Worm (Caenorhabditis elegans) whole organism, L4 larva: ENCODE data around the gene C12D12.1.

Source experiments
- T20F7.1 ChIP-seq: fragments of 200-800 bp; sonication (Bioruptor generic); optimal IDR thresholded peaks from 2 replicates; lab custom pipeline; 2018; ENCODE audit warnings: mild to moderate bottlenecking, missing genetic modification characterization, missing compliant biosample characterization
- Y5F2A.4 ChIP-seq: fragments of 200-800 bp; sonication (Bioruptor generic); optimal IDR thresholded peaks from 2 replicates; lab custom pipeline; 2018; ENCODE audit warnings: mild to moderate bottlenecking, missing genetic modification characterization, missing compliant biosample characterization
- ceh-82 ChIP-seq: sonication (generic microtip); optimal IDR thresholded peaks from 2 replicates; lab custom pipeline; 2017; ENCODE audit warnings: missing biosample characterization, missing genetic modification characterization
- hlh-30 ChIP-seq: sonication (generic microtip); optimal IDR thresholded peaks from 2 replicates; lab custom pipeline; 2017; ENCODE audit warnings: antibody characterized with exemption, mild to moderate bottlenecking, missing genetic modification characterization, missing compliant biosample characterization; ENCODE audit not compliant: insufficient read depth
- lin-1 ChIP-seq: fragments of 200-800 bp; sonication (Bioruptor generic); IDR thresholded peaks from 2 replicates; pipeline ENCODE4 v1.3.6; 2022; ENCODE audit warnings: missing genetic modification reagents, missing genetic modification characterization, missing compliant biosample characterization
- lin-15B ChIP-seq: fragments of 150-350 bp; sonication (generic microtip); optimal IDR thresholded peaks from 3 replicates; lab custom pipeline; 2014; ENCODE audit warnings: missing biosample characterization, missing genetic modification characterization
- mep-1 ChIP-seq: fragments of 150-350 bp; sonication (generic microtip); optimal IDR thresholded peaks from 3 replicates; lab custom pipeline; 2014; ENCODE audit warnings: missing biosample characterization, missing genetic modification characterization
- mes-2 ChIP-seq: sonication (generic microtip); optimal IDR thresholded peaks from 2 replicates; lab custom pipeline; 2016; ENCODE audit warnings: missing genotype, mild to moderate bottlenecking, missing genetic modification characterization, missing compliant biosample characterization; ENCODE audit not compliant: poor library complexity, severe bottlenecking
- unc-130 ChIP-seq: sonication (generic microtip); optimal IDR thresholded peaks from 2 replicates; lab custom pipeline; 2016; ENCODE audit warnings: missing genetic modification reagents, missing genetic modification characterization, missing compliant biosample characterization
- zag-1 ChIP-seq: fragments of 150-350 bp; optimal IDR thresholded peaks from 2 replicates; lab custom pipeline; 2014; ENCODE audit warnings: missing biosample characterization, missing genetic modification characterization

DNA sequence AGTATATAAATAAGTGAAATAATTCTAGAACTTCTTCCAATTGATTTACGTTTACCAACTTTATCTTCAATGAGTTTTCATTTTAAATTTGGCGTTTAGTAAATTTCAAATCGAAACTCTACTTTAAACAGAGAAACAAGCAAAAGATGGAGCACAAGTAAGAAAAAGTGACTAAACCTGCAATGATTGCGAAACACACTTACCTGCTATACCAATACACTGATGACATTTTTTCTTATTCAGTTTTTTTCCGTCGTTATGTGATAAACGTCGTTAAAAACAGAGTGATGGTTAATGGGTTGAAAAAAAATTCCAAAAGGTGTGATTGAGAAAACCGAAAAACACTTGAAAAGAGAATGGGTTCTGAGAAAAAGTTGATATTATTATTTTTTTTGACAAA lies 25.3 kb upstream of the C12D12.1 start:
- TF ChIP-seq T20F7.1 (GFP tag; lab: Kevin White, UChicago) (no peak), Y5F2A.4 (GFP tag; lab: Kevin White, UChicago) (no peak), lin-15B (tag; lab: Kevin White, UChicago) (no peak), hlh-30 (tag; lab: Kevin White, UChicago) (no peak), mes-2 (no peak), ceh-82 (tag; lab: Kevin White, UChicago) (no peak), mep-1 (tag; lab: Kevin White, UChicago) (no peak), zag-1 (tag; lab: Kevin White, UChicago) (no peak), lin-1 (GFP tag; lab: Robert Waterston, UW) (no peak), unc-130 (GFP tag; lab: Kevin White, UChicago) (no peak)
